Fruit fly (Drosophila melanogaster) whole organism, pupa: Measurements from ENCODE around the gene koko.

Experiments used
- CG10348 ChIP-seq: fragments of 200-800 bp; sonication (Bioruptor generic); IDR thresholded peaks from 2 replicates; pipeline ENCODE4 v1.3.6; 2022; ENCODE audit warnings: missing biosample characterization, missing genetic modification characterization
- CG12605 ChIP-seq: fragments of 200-800 bp; sonication (Bioruptor generic); IDR thresholded peaks from 2 replicates; pipeline ENCODE4 v1.3.6; 2022; ENCODE audit warnings: missing biosample characterization, missing genetic modification characterization
- CG13204 ChIP-seq: fragments of 200-800 bp; sonication (Bioruptor generic); optimal IDR thresholded peaks from 2 replicates; lab custom pipeline; 2018; ENCODE audit warnings: missing biosample characterization, mild to moderate bottlenecking, missing genetic modification characterization, moderate library complexity
- CG14655 ChIP-seq: fragments of 200-800 bp; sonication (Bioruptor generic); optimal IDR thresholded peaks from 3 replicates; lab custom pipeline; 2017; ENCODE audit warnings: mild to moderate bottlenecking, missing biosample characterization, missing genetic modification reagents, missing genetic modification characterization
- CG15710 ChIP-seq: fragments of 200-800 bp; sonication (Bioruptor generic); optimal IDR thresholded peaks from 2 replicates; lab custom pipeline; 2018; ENCODE audit warnings: missing biosample characterization, mild to moderate bottlenecking, missing genetic modification characterization, moderate library complexity
- CG17806 ChIP-seq: fragments of 200-800 bp; sonication (Bioruptor generic); optimal IDR thresholded peaks from 2 replicates; lab custom pipeline; 2018; ENCODE audit warnings: missing biosample characterization, mild to moderate bottlenecking, missing genetic modification characterization, moderate library complexity
- CG32121 ChIP-seq: fragments of 200-800 bp; sonication (Bioruptor generic); IDR thresholded peaks from 2 replicates; pipeline ENCODE4 v1.3.6; 2022; ENCODE audit warnings: missing biosample characterization, missing genetic modification characterization
- CG34367 ChIP-seq: fragments of 200-800 bp; sonication (Bioruptor generic); optimal IDR thresholded peaks from 2 replicates; lab custom pipeline; 2018; ENCODE audit warnings: missing biosample characterization, mild to moderate bottlenecking, missing genetic modification characterization
- CG4496 ChIP-seq: fragments of 200-800 bp; sonication (Bioruptor generic); IDR thresholded peaks from 3 replicates; pipeline ENCODE4 v1.3.6; 2022; ENCODE audit warnings: missing biosample characterization, missing genetic modification characterization
- CG8159 ChIP-seq: fragments of 200-800 bp; sonication (Bioruptor generic); optimal IDR thresholded peaks from 3 replicates; lab custom pipeline; 2018; ENCODE audit warnings: missing biosample characterization, mild to moderate bottlenecking, missing genetic modification characterization, moderate library complexity
- CG8301 ChIP-seq: fragments of 200-800 bp; sonication (Bioruptor generic); optimal IDR thresholded peaks from 2 replicates; lab custom pipeline; 2018; ENCODE audit warnings: missing biosample characterization, mild to moderate bottlenecking, missing genetic modification characterization
- CG9948 ChIP-seq: fragments of 200-800 bp; sonication (Bioruptor generic); optimal IDR thresholded peaks from 2 replicates; lab custom pipeline; 2018; ENCODE audit warnings: missing biosample characterization, mild to moderate bottlenecking, missing genetic modification characterization, moderate library complexity
- D1 ChIP-seq: fragments of 200-800 bp; sonication (Bioruptor generic); optimal IDR thresholded peaks from 2 replicates; lab custom pipeline; 2018; ENCODE audit warnings: missing biosample characterization, mild to moderate bottlenecking, missing genetic modification characterization, moderate library complexity
- EcR ChIP-seq: fragments of 200-800 bp; sonication (Bioruptor generic); optimal IDR thresholded peaks from 3 replicates; lab custom pipeline; 2019; ENCODE audit warnings: missing biosample characterization, missing genetic modification characterization, mild to moderate bottlenecking, moderate library complexity, missing genetic modification reagents
- Ets98B ChIP-seq: fragments of 200-800 bp; sonication (Bioruptor generic); IDR thresholded peaks from 2 replicates; pipeline ENCODE4 v1.3.6; 2022; ENCODE audit warnings: missing biosample characterization, missing genetic modification characterization
- Pif1A ChIP-seq: fragments of 200-800 bp; sonication (Bioruptor generic); optimal IDR thresholded peaks from 3 replicates; lab custom pipeline; 2016; ENCODE audit warnings: missing biosample characterization, missing genetic modification characterization
- Pif1B ChIP-seq: fragments of 200-800 bp; sonication (Bioruptor generic); optimal IDR thresholded peaks from 3 replicates; lab custom pipeline; 2016; ENCODE audit warnings: missing biosample characterization, missing genetic modification characterization
- Snoo ChIP-seq: fragments of 200-800 bp; sonication (Bioruptor generic); optimal IDR thresholded peaks from 3 replicates; lab custom pipeline; 2017; ENCODE audit warnings: missing biosample characterization, mild to moderate bottlenecking, missing genetic modification characterization, inconsistent platforms
- fd96Ca ChIP-seq: fragments of 200-800 bp; sonication (Bioruptor generic); IDR thresholded peaks from 3 replicates; pipeline ENCODE4 v1.3.6; 2022; ENCODE audit warnings: missing biosample characterization, missing genetic modification characterization
- gl ChIP-seq: fragments of 200-800 bp; sonication (Bioruptor generic); optimal IDR thresholded peaks from 2 replicates; lab custom pipeline; 2018; ENCODE audit warnings: missing biosample characterization, mild to moderate bottlenecking, missing genetic modification characterization
- rn ChIP-seq: fragments of 200-800 bp; sonication (Bioruptor generic); IDR thresholded peaks from 2 replicates; pipeline ENCODE4 v1.3.6; 2022; ENCODE audit warnings: missing biosample characterization, missing genetic modification characterization

Gene koko

dm6 chr3R:18432905-18433304 is 30.1 kb downstream of the koko start:
- TF ChIP-seq gl: no peak
- no peak for TF ChIP-seq CG34367 (tag; lab: Kevin White, UChicago)
- no peak for TF ChIP-seq CG17806 (tag; lab: Kevin White, UChicago)
- no peak for TF ChIP-seq Snoo
- no peak for TF ChIP-seq CG15710 (tag; lab: Kevin White, UChicago)
- no peak for TF ChIP-seq fd96Ca (GFP tag; lab: Robert Waterston, UW)
- no peak for TF ChIP-seq Pif1A
- no peak for TF ChIP-seq CG12605
- no peak for TF ChIP-seq Pif1B (GFP tag; lab: Kevin White, UChicago)
- TF ChIP-seq CG14655 (GFP tag; lab: Kevin White, UChicago): no peak
- TF ChIP-seq EcR (GFP tag; lab: Kevin White, UChicago): no peak
- TF ChIP-seq CG10348 (GFP tag; lab: Robert Waterston, UW): no peak
- TF ChIP-seq rn: no peak
- TF ChIP-seq CG13204 (GFP tag; lab: Kevin White, UChicago): no peak
- no peak for TF ChIP-seq CG9948
- no peak for TF ChIP-seq CG32121
- TF ChIP-seq CG8301 (tag; lab: Kevin White, UChicago): no peak

dm6 chr3R:18436550-18437362 is 33.9 kb downstream of the koko start:
- TF ChIP-seq CG17806 (tag; lab: Kevin White, UChicago) (peak; percentile 69), CG14655 (GFP tag; lab: Kevin White, UChicago) (peak; percentile 84), CG8159 (tag; lab: Kevin White, UChicago) (peak; percentile 75), Pif1B (GFP tag; lab: Kevin White, UChicago) (peak; percentile 17), Pif1A (peak; percentile 64), Ets98B (GFP tag; lab: Robert Waterston, UW) (peak; percentile 73), CG13204 (GFP tag; lab: Kevin White, UChicago) (no peak), CG9948 (peak; percentile 59), CG12605 (peak; percentile 47; the same call in 1 of the 2 replicates), CG34367 (tag; lab: Kevin White, UChicago) (peak; percentile 59), D1 (tag; lab: Kevin White, UChicago) (peak; percentile 13), Snoo (peak; percentile 56), rn (no peak; the same call in 1 of the 2 replicates), CG32121 (peak; percentile 73; the same call in 1 of the 2 replicates), CG4496 (GFP tag; lab: Robert Waterston, UW) (peak; percentile 79), EcR (GFP tag; lab: Kevin White, UChicago) (no peak), fd96Ca (GFP tag; lab: Robert Waterston, UW) (peak; percentile 47; the same call in 2 of the 3 replicates), gl (peak; percentile 42), CG10348 (GFP tag; lab: Robert Waterston, UW) (no peak), CG8301 (tag; lab: Kevin White, UChicago) (peak; percentile 82), CG15710 (tag; lab: Kevin White, UChicago) (no peak)

- TF ChIP-seq CG8301 (tag; lab: Kevin White, UChicago) (no peak), fd96Ca (GFP tag; lab: Robert Waterston, UW) (peak; percentile 21; the same call in 1 of the 3 replicates), Ets98B (GFP tag; lab: Robert Waterston, UW) (peak; percentile 9; the same call in 1 of the 2 replicates), CG15710 (tag; lab: Kevin White, UChicago) (no peak)
Observed at dm6 chr3R:18438181-18438826, 35.5 kb downstream of the koko start.

- peak; percentile 52; the same call in 1 of the 2 replicates for TF ChIP-seq CG32121
- peak; percentile 58 for TF ChIP-seq CG14655 (GFP tag; lab: Kevin White, UChicago)
- no peak for TF ChIP-seq CG17806 (tag; lab: Kevin White, UChicago)
- TF ChIP-seq gl: no peak
- TF ChIP-seq CG15710 (tag; lab: Kevin White, UChicago): peak; percentile 54
- peak; percentile 71 for TF ChIP-seq CG8159 (tag; lab: Kevin White, UChicago)
- peak; percentile 2 for TF ChIP-seq Pif1A
- no peak for TF ChIP-seq CG13204 (GFP tag; lab: Kevin White, UChicago)
- TF ChIP-seq CG4496 (GFP tag; lab: Robert Waterston, UW): no peak
- peak; percentile 27 for TF ChIP-seq CG34367 (tag; lab: Kevin White, UChicago)
- TF ChIP-seq CG12605: no peak
- no peak for TF ChIP-seq CG10348 (GFP tag; lab: Robert Waterston, UW)
- peak; percentile 31; the same call in 1 of the 2 replicates for TF ChIP-seq Ets98B (GFP tag; lab: Robert Waterston, UW)
- TF ChIP-seq Pif1B (GFP tag; lab: Kevin White, UChicago): no peak
- peak; percentile 48 for TF ChIP-seq CG9948
- peak; percentile 35 for TF ChIP-seq CG8301 (tag; lab: Kevin White, UChicago)
- TF ChIP-seq Snoo: no peak
- TF ChIP-seq rn: no peak
- TF ChIP-seq D1 (tag; lab: Kevin White, UChicago): no peak
- TF ChIP-seq fd96Ca (GFP tag; lab: Robert Waterston, UW): no peak
- peak; percentile 54 for TF ChIP-seq EcR (GFP tag; lab: Kevin White, UChicago)
Observed at dm6 chr3R:18438827-18439717, 36.2 kb downstream of the koko start.
